Fruit fly (Drosophila melanogaster) whole organism, embryonic: ENCODE results near the gene CG14054.

Source experiments
- Abd-B ChIP-seq: fragments of 200-800 bp; sonication (Bioruptor generic); optimal IDR thresholded peaks from 2 replicates; lab custom pipeline; 2018; ENCODE audit warnings: missing biosample characterization, mild to moderate bottlenecking, missing genetic modification characterization, moderate library complexity
- Antp ChIP-seq: fragments of 200-800 bp; sonication (Bioruptor generic); optimal IDR thresholded peaks from 3 replicates; lab custom pipeline; 2016; ENCODE audit warnings: missing biosample characterization, missing genetic modification characterization
- CG10321 ChIP-seq: fragments of 200-800 bp; sonication (Bioruptor generic); IDR thresholded peaks from 2 replicates; pipeline ENCODE4 v1.3.6; 2022; ENCODE audit warnings: missing biosample characterization, missing genetic modification characterization
- CG11398 ChIP-seq: fragments of 200-800 bp; sonication (Bioruptor generic); optimal IDR thresholded peaks from 2 replicates; lab custom pipeline; 2016; ENCODE audit warnings: missing biosample characterization, missing genetic modification characterization
- CG11504 ChIP-seq: fragments of 200-800 bp; sonication (Bioruptor generic); optimal IDR thresholded peaks from 3 replicates; lab custom pipeline; 2019; ENCODE audit warnings: missing biosample characterization, mild to moderate bottlenecking, missing genetic modification characterization, moderate library complexity
- CG12299 ChIP-seq: fragments of 200-800 bp; sonication (Bioruptor generic); optimal IDR thresholded peaks from 2 replicates; lab custom pipeline; 2018; ENCODE audit warnings: missing biosample characterization, mild to moderate bottlenecking, missing genetic modification characterization
- CG12659 ChIP-seq: fragments of 200-800 bp; sonication (Bioruptor generic); optimal IDR thresholded peaks from 3 replicates; lab custom pipeline; 2017; ENCODE audit warnings: mild to moderate bottlenecking, missing biosample characterization, missing genetic modification reagents, missing genetic modification characterization
- CG13894 ChIP-seq: fragments of 200-800 bp; sonication (Bioruptor generic); optimal IDR thresholded peaks from 3 replicates; lab custom pipeline; 2018; ENCODE audit warnings: missing biosample characterization, mild to moderate bottlenecking, missing genetic modification characterization, moderate library complexity
- CG16863 ChIP-seq: fragments of 200-800 bp; sonication (Bioruptor generic); optimal IDR thresholded peaks from 3 replicates; lab custom pipeline; 2016; ENCODE audit warnings: missing biosample characterization, missing genetic modification characterization
- CG17359 ChIP-seq: fragments of 200-800 bp; sonication (Bioruptor generic); optimal IDR thresholded peaks from 3 replicates; lab custom pipeline; 2018; ENCODE audit warnings: missing biosample characterization, mild to moderate bottlenecking, missing genetic modification characterization, moderate library complexity
- CG17385 ChIP-seq: fragments of 200-800 bp; sonication (Bioruptor generic); optimal IDR thresholded peaks from 3 replicates; lab custom pipeline; 2018; ENCODE audit warnings: missing biosample characterization, mild to moderate bottlenecking, missing genetic modification characterization
- CG2116 ChIP-seq: fragments of 200-800 bp; sonication (Bioruptor generic); optimal IDR thresholded peaks from 3 replicates; lab custom pipeline; 2018; ENCODE audit warnings: missing biosample characterization, mild to moderate bottlenecking, missing genetic modification characterization
- CG3065 ChIP-seq: fragments of 200-800 bp; sonication (Bioruptor generic); optimal IDR thresholded peaks from 2 replicates; lab custom pipeline; 2016; ENCODE audit warnings: missing biosample characterization, missing genetic modification characterization
- CG4404 ChIP-seq: fragments of 200-800 bp; sonication (Bioruptor generic); IDR thresholded peaks from 2 replicates; pipeline ENCODE4 v1.3.6; 2022; ENCODE audit warnings: missing biosample characterization, missing genetic modification characterization
- CG4707 ChIP-seq: fragments of 200-800 bp; sonication (Bioruptor generic); optimal IDR thresholded peaks from 2 replicates; lab custom pipeline; 2018; ENCODE audit warnings: missing biosample characterization, mild to moderate bottlenecking, missing genetic modification characterization, moderate library complexity
- CG4854 ChIP-seq: fragments of 200-800 bp; sonication (Bioruptor generic); optimal IDR thresholded peaks from 2 replicates; lab custom pipeline; 2016; ENCODE audit warnings: missing biosample characterization, missing genetic modification characterization, inconsistent platforms
- CG6854 ChIP-seq: fragments of 200-800 bp; sonication (Bioruptor generic); optimal IDR thresholded peaks from 3 replicates; lab custom pipeline; 2017; ENCODE audit warnings: missing biosample characterization, mild to moderate bottlenecking, missing genetic modification characterization
- CG7372 ChIP-seq: fragments of 200-800 bp; sonication (Bioruptor generic); IDR thresholded peaks from 2 replicates; pipeline ENCODE4 v1.3.6; 2022; ENCODE audit warnings: missing biosample characterization, missing genetic modification characterization
- CG8089 ChIP-seq: fragments of 200-800 bp; sonication (Bioruptor generic); optimal IDR thresholded peaks from 3 replicates; lab custom pipeline; 2016; ENCODE audit warnings: missing biosample characterization, missing genetic modification characterization
- CG9876 ChIP-seq: fragments of 200-800 bp; sonication (Bioruptor generic); optimal IDR thresholded peaks from 2 replicates; lab custom pipeline; 2016; ENCODE audit warnings: missing biosample characterization, missing genetic modification characterization
- D19A ChIP-seq: fragments of 200-800 bp; optimal IDR thresholded peaks from 3 replicates; lab custom pipeline; 2019; ENCODE audit warnings: missing biosample characterization, mild to moderate bottlenecking, missing genetic modification characterization, moderate library complexity
- Doc2 ChIP-seq: fragments of 200-800 bp; sonication (Bioruptor generic); IDR thresholded peaks from 2 replicates; pipeline ENCODE4 v1.3.6; 2022; ENCODE audit warnings: missing biosample characterization, missing genetic modification characterization
- Doc3 ChIP-seq: fragments of 200-800 bp; sonication (Bioruptor generic); IDR thresholded peaks from 3 replicates; pipeline ENCODE4 v1.3.6; 2022; ENCODE audit warnings: missing biosample characterization, missing genetic modification characterization; ENCODE audit not compliant: partially characterized antibody
- Eip74EF ChIP-seq, 2 experiments: fragments of 200-800 bp in 1 of 2; fragments of >200 bp in 1 of 2; sonication (Bioruptor generic) in 1 of 2; optimal IDR thresholded peaks; 2 replicates each; lab custom pipeline; 2017 to 2019; ENCODE audit warnings: missing biosample characterization in 2 of 2, missing genetic modification characterization in 2 of 2, mild to moderate bottlenecking in 1 of 2, moderate library complexity in 1 of 2
- Fer3 ChIP-seq: fragments of 200-800 bp; sonication (Bioruptor generic); optimal IDR thresholded peaks from 2 replicates; lab custom pipeline; 2018; ENCODE audit warnings: missing biosample characterization, mild to moderate bottlenecking, missing genetic modification characterization, moderate library complexity
- Gsc ChIP-seq: fragments of 200-800 bp; sonication (Bioruptor generic); IDR thresholded peaks from 2 replicates; pipeline ENCODE4 v1.3.6; 2022; ENCODE audit warnings: missing biosample characterization, missing genetic modification characterization
- Hmr ChIP-seq: fragments of 200-800 bp; sonication (Bioruptor generic); optimal IDR thresholded peaks from 3 replicates; lab custom pipeline; 2017; ENCODE audit warnings: mild to moderate bottlenecking, missing biosample characterization, missing genetic modification reagents, missing genetic modification characterization
- Kr ChIP-seq: fragments of 200-800 bp; sonication (Bioruptor generic); optimal IDR thresholded peaks from 2 replicates; lab custom pipeline; 2017; ENCODE audit warnings: missing biosample characterization, mild to moderate bottlenecking, missing genetic modification characterization
- Mes4 ChIP-seq: fragments of 200-800 bp; sonication (Bioruptor generic); optimal IDR thresholded peaks from 2 replicates; lab custom pipeline; 2016; ENCODE audit warnings: missing biosample characterization, missing genetic modification characterization
- Opbp ChIP-seq: fragments of 200-800 bp; sonication (Bioruptor generic); IDR thresholded peaks from 3 replicates; pipeline ENCODE4 v1.3.6; 2022; ENCODE audit warnings: missing biosample characterization, missing genetic modification characterization; ENCODE audit not compliant: partially characterized antibody
- Sry-β ChIP-seq: fragments of 200-800 bp; sonication (Bioruptor generic); optimal IDR thresholded peaks from 2 replicates; lab custom pipeline; 2018; ENCODE audit warnings: missing biosample characterization, mild to moderate bottlenecking, missing genetic modification characterization, moderate library complexity
- ase ChIP-seq: fragments of 200-800 bp; sonication (Bioruptor generic); IDR thresholded peaks from 3 replicates; pipeline ENCODE4 v1.3.6; 2022; ENCODE audit warnings: missing biosample characterization, missing genetic modification characterization
- ash1 ChIP-seq: fragments of 200-800 bp; sonication (Bioruptor generic); optimal IDR thresholded peaks from 2 replicates; lab custom pipeline; 2018; ENCODE audit warnings: missing biosample characterization, mild to moderate bottlenecking, missing genetic modification characterization
- bsh ChIP-seq, 2 experiments: fragments of 200-800 bp; sonication (Bioruptor generic); optimal IDR thresholded peaks; 2 replicates each; lab custom pipeline; 2017 to 2018; ENCODE audit warnings: mild to moderate bottlenecking in 2 of 2, missing biosample characterization in 2 of 2, missing genetic modification characterization in 2 of 2, moderate library complexity in 1 of 2
- dimm ChIP-seq: fragments of 200-800 bp; sonication (Bioruptor generic); IDR thresholded peaks from 2 replicates; pipeline ENCODE4 v1.3.6; 2022; ENCODE audit warnings: missing biosample characterization, missing genetic modification characterization
- inv ChIP-seq: fragments of 200-800 bp; sonication (Bioruptor generic); IDR thresholded peaks from 2 replicates; pipeline ENCODE4 v1.3.6; 2022; ENCODE audit warnings: missing biosample characterization, missing genetic modification characterization; ENCODE audit not compliant: partially characterized antibody
- kah ChIP-seq: fragments of 200-800 bp; sonication (Bioruptor generic); optimal IDR thresholded peaks from 2 replicates; lab custom pipeline; 2018; ENCODE audit warnings: missing biosample characterization, mild to moderate bottlenecking, missing genetic modification characterization
- klu ChIP-seq: fragments of 200-800 bp; sonication (Bioruptor generic); IDR thresholded peaks from 2 replicates; pipeline ENCODE4 v1.3.6; 2022; ENCODE audit warnings: missing biosample characterization, missing genetic modification characterization
- lilli ChIP-seq: fragments of 200-800 bp; sonication (Bioruptor generic); optimal IDR thresholded peaks from 3 replicates; lab custom pipeline; 2016; ENCODE audit warnings: missing biosample characterization, missing genetic modification characterization
- mam ChIP-seq: fragments of 200-800 bp; sonication (Bioruptor generic); optimal IDR thresholded peaks from 3 replicates; lab custom pipeline; 2016; ENCODE audit warnings: missing biosample characterization, missing genetic modification characterization
- pb ChIP-seq: fragments of 200-800 bp; sonication (Bioruptor generic); optimal IDR thresholded peaks from 3 replicates; lab custom pipeline; 2016; ENCODE audit warnings: missing biosample characterization, missing genetic modification characterization
- pfk ChIP-seq: fragments of 200-800 bp; sonication (Bioruptor generic); optimal IDR thresholded peaks from 2 replicates; lab custom pipeline; 2018; ENCODE audit warnings: missing biosample characterization, mild to moderate bottlenecking, missing genetic modification characterization, moderate library complexity
- pzg ChIP-seq: fragments of 200-800 bp; sonication (Bioruptor generic); optimal IDR thresholded peaks from 3 replicates; lab custom pipeline; 2018; ENCODE audit warnings: missing biosample characterization, mild to moderate bottlenecking, missing genetic modification characterization, moderate library complexity
- seq ChIP-seq: fragments of 200-800 bp; sonication (Bioruptor generic); IDR thresholded peaks from 2 replicates; pipeline ENCODE4 v1.3.6; 2022; ENCODE audit warnings: missing biosample characterization, missing genetic modification characterization
- shn ChIP-seq: fragments of 200-800 bp; sonication (Bioruptor generic); optimal IDR thresholded peaks from 3 replicates; lab custom pipeline; 2016; ENCODE audit warnings: missing biosample characterization, missing genetic modification characterization
- so ChIP-seq: fragments of 200-800 bp; sonication (Bioruptor generic); IDR thresholded peaks from 3 replicates; pipeline ENCODE4 v1.3.6; 2022; ENCODE audit warnings: missing biosample characterization, missing genetic modification characterization
- sr ChIP-seq: fragments of 200-800 bp; sonication (Bioruptor generic); IDR thresholded peaks from 3 replicates; pipeline ENCODE4 v1.3.6; 2022; ENCODE audit warnings: missing biosample characterization, missing genetic modification characterization
- stc ChIP-seq: fragments of 200-800 bp; sonication (Bioruptor generic); IDR thresholded peaks from 2 replicates; pipeline ENCODE4 v1.3.6; 2022; ENCODE audit warnings: missing biosample characterization, missing genetic modification characterization
- tap ChIP-seq: fragments of 200-800 bp; optimal IDR thresholded peaks from 3 replicates; lab custom pipeline; 2019; ENCODE audit warnings: missing biosample characterization, mild to moderate bottlenecking, missing genetic modification characterization, moderate library complexity
- vnd ChIP-seq: fragments of 200-800 bp; sonication (Bioruptor generic); IDR thresholded peaks from 3 replicates; pipeline ENCODE4 v1.3.6; 2022; ENCODE audit warnings: missing biosample characterization, missing genetic modification characterization; ENCODE audit not compliant: partially characterized antibody

CG14054 gene

DNA sequence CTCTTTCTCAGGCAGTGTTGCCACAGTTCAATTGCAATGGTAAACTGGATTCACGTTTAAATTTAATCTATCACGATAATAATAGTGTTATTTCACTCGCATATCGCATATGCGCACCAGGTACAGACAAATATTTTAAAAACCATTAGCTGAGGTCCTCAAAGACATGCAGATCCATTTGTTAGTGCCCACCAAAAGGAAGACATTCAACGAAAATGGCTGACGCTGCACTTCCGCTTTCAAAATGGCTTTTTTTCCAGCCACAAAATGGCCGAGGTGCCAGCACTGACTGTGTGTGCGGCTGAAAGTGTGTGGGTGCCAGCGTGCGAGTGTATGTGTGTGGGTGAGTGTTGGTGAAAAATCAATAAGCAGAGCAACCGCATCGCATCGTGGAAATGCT, 5.0 kb downstream of the CG14054 start (continued):
- TF ChIP-seq klu (GFP tag; lab: Robert Waterston, UW) = no peak
- TF ChIP-seq kah (GFP tag; lab: Kevin White, UChicago) = peak; percentile 36
- TF ChIP-seq bsh (GFP tag; optimal IDR thresholded peaks at IDR 0.05; lab: Kevin White, UChicago) = peak in 1 of 2 experiments; percentile 37
- TF ChIP-seq lilli = peak; percentile 14
- TF ChIP-seq so (GFP tag; lab: Robert Waterston, UW) = 0 out of 3 replicates have a peak, but pooled peaks have one; percentile 46
- TF ChIP-seq inv (GFP tag; lab: Robert Waterston, UW) = no peak
- no peak for TF ChIP-seq CG11398 (GFP tag; lab: Kevin White, UChicago)
- TF ChIP-seq tap (tag; lab: Kevin White, UChicago) = peak; percentile 26
- TF ChIP-seq Opbp = no peak
- TF ChIP-seq Kr (GFP tag; lab: Kevin White, UChicago) = no peak
- TF ChIP-seq ash1 (GFP tag; lab: Kevin White, UChicago) = no peak
- TF ChIP-seq CG10321 = no peak
- peak; percentile 17 for TF ChIP-seq D19A
- no peak for TF ChIP-seq Abd-B (GFP tag; lab: Kevin White, UChicago)
- no peak for TF ChIP-seq vnd
- TF ChIP-seq CG16863 = peak; percentile 18
- TF ChIP-seq CG12299 (tag; lab: Kevin White, UChicago) = peak; percentile 21
- peak; percentile 14 for TF ChIP-seq pzg (GFP tag; lab: Kevin White, UChicago)
- no peak for TF ChIP-seq CG13894 (tag; lab: Kevin White, UChicago)
- no peak for TF ChIP-seq CG11504 (tag; lab: Kevin White, UChicago)
- no peak for TF ChIP-seq Doc3 (GFP tag; lab: Robert Waterston, UW)
- peak; percentile 65 for TF ChIP-seq CG17385 (GFP tag; lab: Kevin White, UChicago)
- peak; percentile 28 for TF ChIP-seq CG12659 (GFP tag; lab: Kevin White, UChicago)
- no peak for TF ChIP-seq mam (GFP tag; lab: Kevin White, UChicago)
- peak; percentile 32 for TF ChIP-seq Fer3
- TF ChIP-seq CG4854 (GFP tag; lab: Kevin White, UChicago) = no peak
- TF ChIP-seq CG8089 (GFP tag; lab: Kevin White, UChicago) = no peak
- no peak for TF ChIP-seq ase (GFP tag; lab: Robert Waterston, UW)
- no peak for TF ChIP-seq pfk
- TF ChIP-seq CG7372 (GFP tag; lab: Robert Waterston, UW) = 0 out of 2 replicates have a peak, but pooled peaks have one; percentile 31
- peak; percentile 44 for TF ChIP-seq Hmr (GFP tag; lab: Kevin White, UChicago)
- TF ChIP-seq Doc2 (GFP tag; lab: Robert Waterston, UW) = no peak
- no peak for TF ChIP-seq seq (GFP tag; lab: Robert Waterston, UW)
- TF ChIP-seq CG6854 (GFP tag; lab: Kevin White, UChicago) = peak; percentile 16
- peak in 1 of 2 experiments; percentile 91 for TF ChIP-seq Eip74EF (GFP tag; optimal IDR thresholded peaks at IDR 0.05; lab: Kevin White, UChicago)
- TF ChIP-seq pb (GFP tag; lab: Kevin White, UChicago) = peak; percentile 23
- TF ChIP-seq shn (GFP tag; lab: Kevin White, UChicago) = no peak
- TF ChIP-seq CG17359 = peak; percentile 49
- TF ChIP-seq CG4707 = peak; percentile 8
- TF ChIP-seq Antp = no peak
- no peak for TF ChIP-seq Gsc (GFP tag; lab: Robert Waterston, UW)
- no peak for TF ChIP-seq CG9876
- no peak for TF ChIP-seq dimm (GFP tag; lab: Robert Waterston, UW)
- TF ChIP-seq sr (GFP tag; lab: Robert Waterston, UW) = peak; percentile 79
- peak; percentile 93 for TF ChIP-seq Sry-β (GFP tag; lab: Kevin White, UChicago)
- 0 out of 2 replicates have a peak, but pooled peaks have one; percentile 19 for TF ChIP-seq stc
- no peak for TF ChIP-seq CG3065 (GFP tag; lab: Kevin White, UChicago)
- peak; percentile 39 for TF ChIP-seq CG2116 (GFP tag; lab: Kevin White, UChicago)
- peak; percentile 18 for TF ChIP-seq Mes4 (GFP tag; lab: Kevin White, UChicago)
- TF ChIP-seq CG4404 (GFP tag; lab: Robert Waterston, UW) = no peak
